Worm (Caenorhabditis elegans): Measurements from ENCODE around the gene pho-4.

- TF ChIP-seq cebp-2 (GFP tag; IDR thresholded peaks at IDR 0.05): no peak
- TF ChIP-seq hlh-12 (tag; optimal IDR thresholded peaks at IDR 0.05): no peak
- TF ChIP-seq him-1 (tag; optimal IDR thresholded peaks at IDR 0.05): no peak
- TF ChIP-seq ets-4 (GFP tag; optimal IDR thresholded peaks at IDR 0.05): no peak
Measured at ce11 chrII:5202930-5203329, 35.3 kb downstream of the pho-4 start, which contains the start of gene ampd-1.
